Worm (Caenorhabditis elegans) whole organism, dauer: ENCODE data around the gene F46F5.8.
"Not testable (repeated sequence)": the region's sequence is repeated elsewhere in the genome, so short reads cannot be mapped to it uniquely, and the experiment has no call there.

Source experiments
- unc-62 ChIP-seq: sonication (generic microtip); optimal IDR thresholded peaks from 2 replicates; lab custom pipeline; 2017; ENCODE audit warnings: missing biosample characterization, missing genetic modification reagents, missing genetic modification characterization

F46F5.8 gene

ce11 chrII:821514-821913 lies at the start of gene F46F5.8:
F46F5.8 (minus strand) TSS chrII:821614.
- no peak for TF ChIP-seq unc-62 (GFP tag; lab: Kevin White, UChicago)

- TF ChIP-seq unc-62 (GFP tag; lab: Kevin White, UChicago) = no peak
Measured at ce11 chrII:869316-869715, 47.9 kb upstream of the F46F5.8 start.

DNA sequence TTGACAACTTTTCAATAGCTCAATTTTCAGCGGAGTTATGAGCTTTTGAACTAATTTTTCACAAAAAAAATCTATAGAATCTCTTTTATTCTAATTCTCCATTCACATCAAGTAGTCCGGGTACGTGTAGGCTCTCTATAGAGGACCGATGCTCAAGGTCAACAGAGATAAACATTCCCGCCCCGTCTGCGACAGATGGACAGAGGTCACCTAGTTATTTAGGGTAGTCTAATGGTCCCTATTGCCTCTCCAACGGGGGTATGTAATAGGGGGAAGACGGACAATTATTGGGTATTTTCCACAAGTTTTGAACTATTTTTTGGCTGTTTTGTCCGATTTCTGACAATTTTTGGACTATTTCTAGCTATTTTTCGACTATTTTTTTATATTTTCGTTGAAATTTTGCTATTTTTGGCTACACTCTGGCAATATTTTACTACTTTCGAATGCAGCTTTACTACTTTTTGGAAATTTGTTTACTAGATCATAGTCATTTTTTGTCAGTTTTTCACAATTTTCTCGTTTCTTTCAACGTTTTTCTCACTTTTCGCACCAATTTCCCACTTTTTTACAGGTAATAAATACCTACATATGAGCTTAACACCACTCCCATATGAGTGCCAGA lies 46.9 kb upstream of the F46F5.8 start, which contains the start of gene fbxc-51:
TSS of gene fbxc-51 (plus strand) at position 575 of the 625 bp plus-strand sequence.
- no peak for TF ChIP-seq unc-62 (GFP tag; lab: Kevin White, UChicago)

DNA sequence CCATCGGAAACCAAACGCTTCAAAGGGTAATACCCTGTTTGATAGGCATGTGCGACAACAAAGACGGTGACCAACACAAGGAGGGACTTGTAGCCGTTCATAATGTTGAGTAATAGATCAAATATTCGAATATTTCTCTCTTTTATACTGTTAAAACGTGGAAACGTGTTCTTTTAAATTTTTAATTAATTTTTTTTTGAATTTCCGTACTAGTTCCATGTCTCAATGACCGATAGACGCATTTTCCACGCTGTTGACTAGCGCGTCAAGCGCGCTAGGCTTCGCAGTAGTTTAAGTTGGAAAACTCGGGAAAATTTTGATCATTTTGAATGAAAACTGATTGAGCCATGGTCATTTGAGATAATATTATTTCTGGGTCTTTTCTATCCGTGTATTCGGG lies 45.4 kb upstream of the F46F5.8 start, which contains the start of gene Y46B2A.3:
TSS of gene Y46B2A.3 (minus strand) at position 101 of the 400 bp plus-strand sequence.
- TF ChIP-seq unc-62 (GFP tag; lab: Kevin White, UChicago) = no peak

DNA sequence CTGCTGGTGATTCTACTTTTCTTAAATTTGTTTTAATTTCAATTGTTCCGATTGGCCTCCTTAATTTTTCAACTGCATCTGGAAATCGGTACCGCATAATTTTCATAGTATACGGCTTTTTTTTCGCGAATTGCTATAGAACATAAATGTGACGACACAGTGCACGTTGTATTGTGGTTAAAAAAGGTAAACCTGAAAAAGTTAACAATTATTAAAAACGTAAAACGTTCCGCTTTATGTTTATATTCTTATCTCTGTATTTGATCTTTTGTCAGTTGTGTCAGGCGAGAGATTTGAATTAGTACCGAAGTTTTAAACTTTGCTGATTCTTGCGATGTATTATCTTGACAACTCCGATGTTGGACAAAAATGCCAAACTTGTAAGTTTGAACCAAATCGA lies 40.1 kb upstream of the F46F5.8 start, which contains the start of gene Y46B2A.4:
TSS of gene Y46B2A.4 (plus strand) at position 301 of the 400 bp plus-strand sequence.
- no peak for TF ChIP-seq unc-62 (GFP tag; lab: Kevin White, UChicago)

ce11 chrII:850567-850966 lies 29.2 kb upstream of the F46F5.8 start, which contains the start of gene F28A10.5:
F28A10.5 (minus strand) TSS chrII:850667.
- not testable (repeated sequence) for TF ChIP-seq unc-62 (GFP tag; lab: Kevin White, UChicago)

ce11 chrII:848519-848918 lies 27.1 kb upstream of the F46F5.8 start, which contains the start of the genes acdh-9 and F28A10.13:
acdh-9 (minus strand) TSS chrII:848603.
F28A10.13 (plus strand) TSS chrII:848812.
- no peak for TF ChIP-seq unc-62 (GFP tag; lab: Kevin White, UChicago)

DNA sequence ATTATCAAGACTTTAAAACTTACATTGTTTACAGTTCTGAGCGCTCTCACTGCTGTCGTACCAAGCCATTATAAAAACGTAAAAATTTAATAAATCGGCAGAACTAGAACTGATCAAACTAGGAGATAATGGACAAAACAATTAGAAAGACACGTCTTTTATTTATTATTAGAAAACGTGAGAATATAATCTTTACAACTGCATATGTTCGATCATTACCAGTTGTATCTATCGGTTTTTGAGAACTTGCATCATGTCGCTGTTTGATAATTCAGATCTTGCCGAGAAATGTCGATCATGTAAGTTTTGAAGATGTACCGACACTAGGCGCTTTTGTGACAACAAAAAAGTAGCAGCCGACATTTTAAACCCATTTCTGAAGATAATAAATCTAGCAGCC lies 24.2 kb upstream of the F46F5.8 start, which contains the start of gene F28A10.7:
TSS of gene F28A10.7 (minus strand) at position 101 of the 400 bp plus-strand sequence.
- no peak for TF ChIP-seq unc-62 (GFP tag; lab: Kevin White, UChicago)

DNA sequence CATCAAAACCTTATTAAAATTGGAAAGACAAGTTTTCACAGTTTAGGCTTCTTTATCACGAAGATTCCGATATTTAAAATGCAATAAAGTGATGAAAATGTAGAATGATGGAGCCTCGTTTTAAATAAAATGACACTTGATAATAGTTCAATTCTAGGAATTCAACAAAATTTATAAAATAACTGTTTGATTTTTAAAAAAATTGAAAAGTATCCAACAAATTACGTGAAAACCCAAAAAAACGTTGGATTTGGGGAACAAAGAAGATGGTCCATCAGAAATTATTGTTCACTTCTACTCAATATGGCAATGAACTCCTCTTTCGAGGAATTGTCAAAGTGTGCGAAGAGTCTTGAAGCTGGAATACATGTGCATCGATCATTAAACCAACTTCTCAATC lies 22.6 kb upstream of the F46F5.8 start, which contains the start of gene F28A10.4:
TSS of gene F28A10.4 (plus strand) at position 301 of the 400 bp plus-strand sequence.
- TF ChIP-seq unc-62 (GFP tag; lab: Kevin White, UChicago) = no peak

DNA sequence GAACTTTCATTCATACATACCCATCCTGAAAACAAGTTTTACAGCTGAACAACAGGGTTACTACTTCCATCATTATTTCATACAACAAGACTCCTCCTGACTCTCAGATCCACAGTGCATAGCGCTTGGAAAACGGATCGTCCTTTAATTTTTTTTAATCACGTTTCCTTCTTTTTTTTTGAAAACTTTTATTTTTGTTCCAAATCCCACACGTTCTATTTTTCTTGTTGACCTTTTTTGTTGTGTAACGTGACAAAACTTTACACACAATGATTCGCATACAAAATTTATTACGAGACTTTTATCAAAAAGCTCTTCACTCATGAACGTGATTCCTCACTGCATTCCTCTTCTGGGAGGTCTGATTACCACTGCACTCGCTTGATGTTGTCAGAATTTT lies 18.7 kb upstream of the F46F5.8 start, which contains the start of gene clc-33:
TSS of gene clc-33 (plus strand) at position 301 of the 400 bp plus-strand sequence.
- TF ChIP-seq unc-62 (GFP tag; lab: Kevin White, UChicago) = no peak

DNA sequence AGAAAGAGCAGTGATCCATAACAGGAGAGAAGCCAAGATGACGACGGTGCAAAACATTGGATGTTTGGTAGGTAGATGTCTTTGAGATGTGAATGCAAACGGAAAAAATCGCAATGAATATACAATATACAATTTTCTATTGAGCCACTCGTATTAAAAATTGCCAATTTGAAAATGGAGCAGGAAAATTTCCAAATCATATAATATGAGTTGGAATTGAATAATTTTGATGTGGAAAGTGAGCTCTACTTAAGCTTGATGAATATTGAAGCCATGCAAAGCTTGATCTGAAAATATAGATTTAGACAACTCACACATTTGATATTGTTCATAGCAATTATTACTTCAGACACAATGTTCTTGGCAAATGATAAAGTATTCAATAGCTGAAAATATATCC lies 17.0 kb upstream of the F46F5.8 start, which contains the start of gene F28A10.8:
TSS of gene F28A10.8 (minus strand) at position 101 of the 400 bp plus-strand sequence.
- TF ChIP-seq unc-62 (GFP tag; lab: Kevin White, UChicago) = no peak

DNA sequence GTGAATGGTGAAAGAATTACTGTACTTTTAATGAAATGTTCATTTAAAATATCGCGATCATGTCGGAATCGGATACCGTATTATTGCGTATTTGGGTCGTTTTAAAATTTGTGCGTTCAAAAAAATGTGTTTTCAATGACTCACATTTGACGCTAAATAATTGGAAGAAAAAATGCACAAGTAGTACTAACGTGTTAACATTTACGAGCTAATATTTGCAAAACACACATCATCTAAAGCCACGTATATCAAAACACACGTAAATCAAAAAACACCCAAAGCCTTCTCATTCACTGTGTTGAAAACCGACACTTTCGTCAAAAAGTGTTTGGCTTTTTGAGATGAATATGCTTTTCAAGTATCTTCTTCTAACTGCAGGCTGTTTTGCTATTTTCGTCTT lies 4.1 kb upstream of the F46F5.8 start, which contains the start of gene F28A10.1:
TSS of gene F28A10.1 (plus strand) at position 301 of the 400 bp plus-strand sequence.
- TF ChIP-seq unc-62 (GFP tag; lab: Kevin White, UChicago) = no peak

ce11 chrII:823529-823928 lies 2.1 kb upstream of the F46F5.8 start, which contains the start of gene F46F5.10:
F46F5.10 (plus strand) TSS chrII:823829.
- no peak for TF ChIP-seq unc-62 (GFP tag; lab: Kevin White, UChicago)

DNA sequence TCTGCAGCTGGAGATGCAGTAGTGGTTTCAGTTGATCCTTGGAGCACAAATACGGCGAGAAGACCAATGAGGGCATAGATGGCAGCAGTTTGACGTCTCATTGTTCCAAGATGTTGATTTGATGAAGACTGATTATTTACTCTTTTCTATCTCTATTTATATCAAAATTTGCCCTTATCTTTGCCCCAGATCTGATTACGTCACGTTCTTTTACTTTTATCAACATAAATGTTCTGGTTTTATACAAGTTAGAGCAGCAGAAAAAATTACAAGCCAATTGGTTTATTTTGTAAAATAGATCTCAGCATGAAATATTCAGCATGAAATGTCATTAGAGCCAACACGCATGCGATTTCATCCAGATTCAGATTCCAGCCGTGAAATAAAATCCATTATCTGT lies 1.3 kb upstream of the F46F5.8 start, which contains the start of gene msrp-4:
TSS of gene msrp-4 (minus strand) at position 101 of the 400 bp plus-strand sequence.
- TF ChIP-seq unc-62 (GFP tag; lab: Kevin White, UChicago) = not testable (repeated sequence)

ce11 chrII:820519-820918 lies 895 bp downstream of the F46F5.8 start, which contains the start of gene F46F5.7:
F46F5.7 (minus strand) TSS chrII:820619.
- TF ChIP-seq unc-62 (GFP tag; lab: Kevin White, UChicago) = no peak

DNA sequence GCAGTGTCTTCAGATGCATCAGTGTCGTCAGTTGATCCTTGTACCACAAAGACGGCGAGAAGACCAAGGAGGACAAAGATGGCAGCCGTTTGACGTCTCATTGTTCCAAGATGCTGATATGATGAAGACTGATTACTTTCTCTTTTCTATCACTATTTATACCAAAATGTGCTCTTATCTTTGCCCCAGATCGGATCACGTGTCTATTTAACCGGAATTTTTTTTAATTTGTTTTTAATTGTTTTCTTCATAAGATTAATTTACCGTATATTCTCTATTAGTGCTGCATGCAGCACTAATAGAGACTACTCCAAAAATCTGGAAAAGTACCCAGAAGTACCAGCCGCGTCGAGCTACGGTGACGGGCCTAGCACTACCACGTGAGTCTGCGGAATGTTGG lies 6.7 kb downstream of the F46F5.8 start, which contains the start of gene msrp-3:
TSS of gene msrp-3 (minus strand) at position 101 of the 400 bp plus-strand sequence.
- TF ChIP-seq unc-62 (GFP tag; lab: Kevin White, UChicago) = no peak
